Fruit fly (Drosophila melanogaster): ENCODE results near the gene CG46460.

CG46460 gene

dm6 chr3L:4254301-4254834, 27.3 kb upstream of the CG46460 start, which contains the start of the genes ago and CG1265:
TSS of gene ago (minus strand) at chr3L:4254306.
TSS of gene CG1265 (plus strand) at chr3L:4254776.
- no peak for TF ChIP-seq usp (GFP tag; optimal IDR thresholded peaks at IDR 0.05)
- no peak for TF ChIP-seq pan (optimal IDR thresholded peaks at IDR 0.05)
- no peak for TF ChIP-seq CG8478 (optimal IDR thresholded peaks at IDR 0.05)
- TF ChIP-seq psq (optimal IDR thresholded peaks at IDR 0.05), result no peak
- TF ChIP-seq Dll (optimal IDR thresholded peaks at IDR 0.05), result no peak
- TF ChIP-seq EcR (GFP tag; optimal IDR thresholded peaks at IDR 0.05), result no peak

dm6 chr3L:4253611-4254300, 26.7 kb upstream of the CG46460 start:
- TF ChIP-seq EcR (GFP tag; optimal IDR thresholded peaks at IDR 0.05), result no peak
- no peak for TF ChIP-seq CG8478 (optimal IDR thresholded peaks at IDR 0.05)
- no peak for TF ChIP-seq psq (optimal IDR thresholded peaks at IDR 0.05)
- TF ChIP-seq usp (GFP tag; optimal IDR thresholded peaks at IDR 0.05), result no peak
- TF ChIP-seq Dll (optimal IDR thresholded peaks at IDR 0.05), result no peak
- no peak for TF ChIP-seq pan (optimal IDR thresholded peaks at IDR 0.05)

dm6 chr3L:4252862-4253610, 25.9 kb upstream of the CG46460 start:
- TF ChIP-seq EcR (GFP tag; optimal IDR thresholded peaks at IDR 0.05) (no peak), Dll (optimal IDR thresholded peaks at IDR 0.05) (no peak), psq (optimal IDR thresholded peaks at IDR 0.05) (no peak), pan (optimal IDR thresholded peaks at IDR 0.05) (no peak), CG8478 (optimal IDR thresholded peaks at IDR 0.05) (no peak), usp (GFP tag; optimal IDR thresholded peaks at IDR 0.05) (no peak)

dm6 chr3L:4252121-4252861, 25.2 kb upstream of the CG46460 start:
- no peak for TF ChIP-seq CG8478 (optimal IDR thresholded peaks at IDR 0.05)
- no peak for TF ChIP-seq EcR (GFP tag; optimal IDR thresholded peaks at IDR 0.05)
- no peak for TF ChIP-seq pan (optimal IDR thresholded peaks at IDR 0.05)
- TF ChIP-seq psq (optimal IDR thresholded peaks at IDR 0.05), result no peak
- TF ChIP-seq usp (GFP tag; optimal IDR thresholded peaks at IDR 0.05), result no peak

dm6 chr3L:4242428-4242827, 15.3 kb upstream of the CG46460 start, which contains the start of gene pav:
TSS of gene pav (plus strand) at chr3L:4242734.
- TF ChIP-seq CG8478 (optimal IDR thresholded peaks at IDR 0.05) (no peak), usp (GFP tag; optimal IDR thresholded peaks at IDR 0.05) (no peak), EcR (GFP tag; optimal IDR thresholded peaks at IDR 0.05) (no peak)

dm6 chr3L:4239442-4240322, 12.6 kb upstream of the CG46460 start, which contains the start of gene Sqor:
TSS of gene Sqor (plus strand) at chr3L:4240173.
- TF ChIP-seq EcR (GFP tag; optimal IDR thresholded peaks at IDR 0.05) (no peak), Dll (optimal IDR thresholded peaks at IDR 0.05) (no peak), CG8478 (optimal IDR thresholded peaks at IDR 0.05) (no peak), usp (GFP tag; optimal IDR thresholded peaks at IDR 0.05) (no peak), psq (optimal IDR thresholded peaks at IDR 0.05) (no peak), pan (optimal IDR thresholded peaks at IDR 0.05) (no peak)

dm6 chr3L:4238195-4238594, 11.1 kb upstream of the CG46460 start:
- TF ChIP-seq Dll (optimal IDR thresholded peaks at IDR 0.05), result no peak
- no peak for TF ChIP-seq usp (GFP tag; optimal IDR thresholded peaks at IDR 0.05)
- no peak for TF ChIP-seq EcR (GFP tag; optimal IDR thresholded peaks at IDR 0.05)
- no peak for TF ChIP-seq pan (optimal IDR thresholded peaks at IDR 0.05)
- TF ChIP-seq psq (optimal IDR thresholded peaks at IDR 0.05), result no peak
- TF ChIP-seq CG8478 (optimal IDR thresholded peaks at IDR 0.05), result no peak

dm6 chr3L:4236097-4236572, 9.0 kb upstream of the CG46460 start, which contains the start of gene ImpL2:
TSS of gene ImpL2 (minus strand) at chr3L:4236147.
- TF ChIP-seq CG8478 (optimal IDR thresholded peaks at IDR 0.05) (no peak), psq (optimal IDR thresholded peaks at IDR 0.05) (no peak), pan (optimal IDR thresholded peaks at IDR 0.05) (no peak), EcR (GFP tag; optimal IDR thresholded peaks at IDR 0.05) (no peak), usp (GFP tag; optimal IDR thresholded peaks at IDR 0.05) (no peak), Dll (optimal IDR thresholded peaks at IDR 0.05) (no peak)

- TF ChIP-seq pan (optimal IDR thresholded peaks at IDR 0.05), result no peak
- TF ChIP-seq psq (optimal IDR thresholded peaks at IDR 0.05), result no peak
- TF ChIP-seq usp (GFP tag; optimal IDR thresholded peaks at IDR 0.05), result no peak
- TF ChIP-seq EcR (GFP tag; optimal IDR thresholded peaks at IDR 0.05), result no peak
- no peak for TF ChIP-seq Dll (optimal IDR thresholded peaks at IDR 0.05)
- TF ChIP-seq CG8478 (optimal IDR thresholded peaks at IDR 0.05), result no peak
Observed at dm6 chr3L:4233603-4234277, 6.6 kb upstream of the CG46460 start.

- no peak for TF ChIP-seq usp (GFP tag; optimal IDR thresholded peaks at IDR 0.05)
- no peak for TF ChIP-seq psq (optimal IDR thresholded peaks at IDR 0.05)
- TF ChIP-seq pan (optimal IDR thresholded peaks at IDR 0.05), result no peak
- TF ChIP-seq Dll (optimal IDR thresholded peaks at IDR 0.05), result no peak
- no peak for TF ChIP-seq CG8478 (optimal IDR thresholded peaks at IDR 0.05)
- no peak for TF ChIP-seq EcR (GFP tag; optimal IDR thresholded peaks at IDR 0.05)
Observed at dm6 chr3L:4232724-4233367, 5.7 kb upstream of the CG46460 start.
